Worm (Caenorhabditis elegans): Measurements from ENCODE around the gene T10G3.2.

- no peak for TF ChIP-seq fkh-10 (GFP tag; optimal IDR thresholded peaks at IDR 0.05)
- TF ChIP-seq C38D4.7 (GFP tag; optimal IDR thresholded peaks at IDR 0.05), result no peak
These were observed 32.0 kb upstream of the T10G3.2 start, which contains the start of gene avr-15 for ce11 chrV:13511618-13512017.

Data from whole organism, late embryonic.